Fruit fly (Drosophila melanogaster) whole organism, embryonic: ENCODE data around the gene CtsF.
A peak's percentile ranks its signal among the peaks of the same experiment; 100 is the strongest.

ENCODE experiments used
- Ada2b ChIP-seq: fragments of 200-800 bp; sonication (Bioruptor generic); IDR thresholded peaks from 2 replicates; pipeline ENCODE4 v1.3.6; 2022; ENCODE audit warnings: missing biosample characterization, missing genetic modification characterization
- Bteb2 ChIP-seq: fragments of 200-800 bp; sonication (Bioruptor generic); optimal IDR thresholded peaks from 2 replicates; lab custom pipeline; 2016; ENCODE audit warnings: missing biosample characterization, missing genetic modification characterization
- CG10543 ChIP-seq: fragments of 200-800 bp; sonication (Bioruptor generic); optimal IDR thresholded peaks from 3 replicates; lab custom pipeline; 2017; ENCODE audit warnings: missing biosample characterization, mild to moderate bottlenecking, missing genetic modification characterization, moderate library complexity
- CG11723 ChIP-seq: fragments of 200-800 bp; sonication (Bioruptor generic); optimal IDR thresholded peaks from 2 replicates; lab custom pipeline; 2017; ENCODE audit warnings: missing biosample characterization, mild to moderate bottlenecking, missing genetic modification characterization
- CG12219 ChIP-seq: fragments of 200-800 bp; sonication (Bioruptor generic); optimal IDR thresholded peaks from 3 replicates; lab custom pipeline; 2018; ENCODE audit warnings: missing biosample characterization, mild to moderate bottlenecking, missing genetic modification characterization
- CG13775 ChIP-seq: fragments of 200-800 bp; sonication (Bioruptor generic); optimal IDR thresholded peaks from 3 replicates; lab custom pipeline; 2017; ENCODE audit warnings: missing biosample characterization, mild to moderate bottlenecking, missing genetic modification characterization
- CG16779 ChIP-seq: fragments of 200-800 bp; sonication (Bioruptor generic); IDR thresholded peaks from 2 replicates; pipeline ENCODE4 v1.3.6; 2022; ENCODE audit warnings: missing biosample characterization, missing genetic modification characterization
- CG17829 ChIP-seq: fragments of 200-800 bp; optimal IDR thresholded peaks from 2 replicates; lab custom pipeline; 2019; ENCODE audit warnings: missing biosample characterization, mild to moderate bottlenecking, missing genetic modification characterization, moderate library complexity
- CG2889 ChIP-seq: fragments of 200-800 bp; sonication (Bioruptor generic); IDR thresholded peaks from 3 replicates; pipeline ENCODE4 v1.3.6; 2022; ENCODE audit warnings: missing biosample characterization, missing genetic modification characterization
- CG4360 ChIP-seq: fragments of 200-800 bp; sonication (Bioruptor generic); IDR thresholded peaks from 2 replicates; pipeline ENCODE4 v1.3.6; 2022; ENCODE audit warnings: missing biosample characterization, missing genetic modification characterization
- CG6175 ChIP-seq: fragments of 200-800 bp; sonication (Bioruptor generic); IDR thresholded peaks from 3 replicates; pipeline ENCODE4 v1.3.6; 2022; ENCODE audit warnings: missing biosample characterization, missing genetic modification characterization
- CG6689 ChIP-seq: fragments of 200-800 bp; sonication (Bioruptor generic); IDR thresholded peaks from 2 replicates; pipeline ENCODE4 v1.3.6; 2022; ENCODE audit warnings: missing biosample characterization, missing genetic modification characterization
- CG7745 ChIP-seq: fragments of 200-800 bp; sonication (Bioruptor generic); optimal IDR thresholded peaks from 2 replicates; lab custom pipeline; 2018; ENCODE audit warnings: missing biosample characterization, mild to moderate bottlenecking, missing genetic modification characterization, moderate library complexity
- CG7786 ChIP-seq: fragments of 200-800 bp; sonication (Bioruptor generic); optimal IDR thresholded peaks from 2 replicates; lab custom pipeline; 2016; ENCODE audit warnings: missing biosample characterization, missing genetic modification characterization
- CG8359 ChIP-seq: fragments of 200-800 bp; sonication (Bioruptor generic); optimal IDR thresholded peaks from 2 replicates; lab custom pipeline; 2017; ENCODE audit warnings: missing biosample characterization, mild to moderate bottlenecking, missing genetic modification characterization, borderline replicate concordance
- CG8924 ChIP-seq: fragments of 200-800 bp; optimal IDR thresholded peaks from 3 replicates; lab custom pipeline; 2019; ENCODE audit warnings: missing biosample characterization, mild to moderate bottlenecking, missing genetic modification characterization, moderate library complexity
- CG9797 ChIP-seq: fragments of 200-800 bp; sonication (Bioruptor generic); optimal IDR thresholded peaks from 3 replicates; lab custom pipeline; 2018; ENCODE audit warnings: missing biosample characterization, mild to moderate bottlenecking, missing genetic modification characterization
- CG9932 ChIP-seq: fragments of 200-800 bp; sonication (Bioruptor generic); IDR thresholded peaks from 2 replicates; pipeline ENCODE4 v1.3.6; 2022; ENCODE audit warnings: missing biosample characterization, missing genetic modification characterization
- Dbx ChIP-seq: fragments of 200-800 bp; sonication (Bioruptor generic); IDR thresholded peaks from 3 replicates; pipeline ENCODE4 v1.3.6; 2022; ENCODE audit warnings: missing biosample characterization, missing genetic modification characterization
- Eip74EF ChIP-seq, 2 experiments: fragments of 200-800 bp in 1 of 2; fragments of >200 bp in 1 of 2; sonication (Bioruptor generic) in 1 of 2; optimal IDR thresholded peaks; 2 replicates each; lab custom pipeline; 2017 to 2019; ENCODE audit warnings: missing biosample characterization in 2 of 2, missing genetic modification characterization in 2 of 2, mild to moderate bottlenecking in 1 of 2, moderate library complexity in 1 of 2
- Fer1 ChIP-seq: fragments of 200-800 bp; sonication (Bioruptor generic); optimal IDR thresholded peaks from 2 replicates; lab custom pipeline; 2017; ENCODE audit warnings: missing biosample characterization, mild to moderate bottlenecking, missing genetic modification characterization
- H15 ChIP-seq: fragments of 200-800 bp; sonication (Bioruptor generic); IDR thresholded peaks from 3 replicates; pipeline ENCODE4 v1.3.6; 2022; ENCODE audit warnings: missing biosample characterization, missing genetic modification characterization
- HHEX ChIP-seq: fragments of 200-800 bp; sonication (Bioruptor generic); optimal IDR thresholded peaks from 3 replicates; lab custom pipeline; 2017; ENCODE audit warnings: missing biosample characterization, mild to moderate bottlenecking, missing genetic modification characterization, missing genetic modification reagents
- Kr ChIP-seq: fragments of 200-800 bp; sonication (Bioruptor generic); optimal IDR thresholded peaks from 2 replicates; lab custom pipeline; 2017; ENCODE audit warnings: missing biosample characterization, mild to moderate bottlenecking, missing genetic modification characterization
- Meics ChIP-seq: fragments of 200-800 bp; sonication (Bioruptor generic); optimal IDR thresholded peaks from 2 replicates; lab custom pipeline; 2017; ENCODE audit warnings: missing biosample characterization, mild to moderate bottlenecking, missing genetic modification characterization
- Nf-YA ChIP-seq: fragments of 200-800 bp; sonication (Bioruptor generic); IDR thresholded peaks from 2 replicates; pipeline ENCODE4 v1.3.6; 2022; ENCODE audit warnings: missing biosample characterization, missing genetic modification characterization
- Rfx ChIP-seq: fragments of 200-800 bp; sonication (Bioruptor generic); IDR thresholded peaks from 2 replicates; pipeline ENCODE4 v1.3.6; 2022; ENCODE audit warnings: missing biosample characterization, missing genetic modification characterization
- Six4 ChIP-seq: fragments of 200-800 bp; sonication (Bioruptor generic); optimal IDR thresholded peaks from 2 replicates; lab custom pipeline; 2016; ENCODE audit warnings: missing biosample characterization, missing genetic modification characterization
- Ssrp ChIP-seq: fragments of 200-800 bp; sonication (Bioruptor generic); optimal IDR thresholded peaks from 2 replicates; lab custom pipeline; 2018; ENCODE audit warnings: missing biosample characterization, mild to moderate bottlenecking, missing genetic modification characterization, moderate library complexity
- Taf1 ChIP-seq: fragments of 200-800 bp; sonication (Bioruptor generic); IDR thresholded peaks from 2 replicates; pipeline ENCODE4 v1.3.6; 2022; ENCODE audit warnings: missing biosample characterization, missing genetic modification characterization
- Xbp1 ChIP-seq: fragments of 200-800 bp; sonication (Bioruptor generic); optimal IDR thresholded peaks from 3 replicates; lab custom pipeline; 2016; ENCODE audit warnings: missing biosample characterization, mild to moderate bottlenecking, missing genetic modification characterization
- ab ChIP-seq: fragments of 200-800 bp; sonication (Bioruptor generic); optimal IDR thresholded peaks from 2 replicates; lab custom pipeline; 2016; ENCODE audit warnings: missing biosample characterization, missing genetic modification characterization
- ara ChIP-seq: fragments of 200-800 bp; sonication (Bioruptor generic); IDR thresholded peaks from 2 replicates; pipeline ENCODE4 v1.3.6; 2022; ENCODE audit warnings: missing biosample characterization, missing genetic modification characterization
- chm ChIP-seq: fragments of 200-800 bp; sonication (Bioruptor generic); IDR thresholded peaks from 2 replicates; pipeline ENCODE4 v1.3.6; 2022; ENCODE audit warnings: missing biosample characterization, missing genetic modification characterization
- fd64A ChIP-seq: fragments of 200-800 bp; sonication (Bioruptor generic); optimal IDR thresholded peaks from 3 replicates; lab custom pipeline; 2018; ENCODE audit warnings: missing biosample characterization, mild to moderate bottlenecking, missing genetic modification characterization
- gsb ChIP-seq: fragments of 200-800 bp; sonication (Bioruptor generic); IDR thresholded peaks from 2 replicates; pipeline ENCODE4 v1.3.6; 2022; ENCODE audit warnings: missing biosample characterization, missing genetic modification characterization
- ind ChIP-seq: fragments of 200-800 bp; sonication (Bioruptor generic); optimal IDR thresholded peaks from 3 replicates; lab custom pipeline; 2016; ENCODE audit warnings: missing biosample characterization, missing genetic modification characterization
- lola ChIP-seq, 3 experiments: fragments of >200 bp in 2 of 3; fragments of 200-800 bp in 1 of 3; sonication (Bioruptor generic) in 1 of 3; optimal IDR thresholded peaks; 2 replicates each; lab custom pipeline; 2017 to 2019; ENCODE audit warnings: missing biosample characterization in 3 of 3, missing genetic modification characterization in 3 of 3, mild to moderate bottlenecking in 1 of 3, moderate library complexity in 1 of 3
- nerfin-2 ChIP-seq: fragments of 200-800 bp; sonication (Bioruptor generic); IDR thresholded peaks from 2 replicates; pipeline ENCODE4 v1.3.6; 2022; ENCODE audit warnings: missing biosample characterization, missing genetic modification characterization; ENCODE audit not compliant: partially characterized antibody
- p53 ChIP-seq: fragments of 200-800 bp; sonication (Bioruptor generic); optimal IDR thresholded peaks from 2 replicates; lab custom pipeline; 2016; ENCODE audit warnings: missing biosample characterization, missing genetic modification characterization
- phol ChIP-seq: fragments of 200-800 bp; sonication (Bioruptor generic); optimal IDR thresholded peaks from 3 replicates; lab custom pipeline; 2018; ENCODE audit warnings: missing biosample characterization, mild to moderate bottlenecking, missing genetic modification characterization, moderate library complexity
- pros ChIP-seq: fragments of 200-800 bp; sonication (Bioruptor generic); optimal IDR thresholded peaks from 3 replicates; lab custom pipeline; 2019; ENCODE audit warnings: missing biosample characterization, mild to moderate bottlenecking, missing genetic modification characterization, moderate library complexity
- pum ChIP-seq: fragments of 200-800 bp; sonication (Bioruptor generic); optimal IDR thresholded peaks from 2 replicates; lab custom pipeline; 2016; ENCODE audit warnings: missing biosample characterization, missing genetic modification characterization
- sd ChIP-seq: fragments of 200-800 bp; sonication (Bioruptor generic); optimal IDR thresholded peaks from 3 replicates; lab custom pipeline; 2018; ENCODE audit warnings: missing biosample characterization, mild to moderate bottlenecking, missing genetic modification characterization, moderate library complexity
- sens ChIP-seq: fragments of 200-800 bp; sonication (Bioruptor generic); peaks from one replicate; lab custom pipeline; 2016; ENCODE audit warnings: missing biosample characterization, missing genetic modification characterization
- sisA ChIP-seq: fragments of 200-800 bp; sonication (Bioruptor generic); IDR thresholded peaks from 2 replicates; pipeline ENCODE4 v1.3.6; 2022; ENCODE audit warnings: missing biosample characterization, missing genetic modification characterization
- slou ChIP-seq: fragments of 200-800 bp; sonication (Bioruptor generic); optimal IDR thresholded peaks from 3 replicates; lab custom pipeline; 2016; ENCODE audit warnings: missing biosample characterization, missing genetic modification characterization
- stwl ChIP-seq: fragments of 200-800 bp; sonication (Bioruptor generic); optimal IDR thresholded peaks from 3 replicates; lab custom pipeline; 2018; ENCODE audit warnings: missing biosample characterization, mild to moderate bottlenecking, missing genetic modification characterization, moderate library complexity
- tll ChIP-seq, 2 experiments: fragments of 200-800 bp in 1 of 2; fragments of >200 bp in 1 of 2; sonication (Bioruptor generic) in 1 of 2; optimal IDR thresholded peaks; 2 replicates each; lab custom pipeline; 2017 to 2019; ENCODE audit warnings: missing biosample characterization in 2 of 2, missing genetic modification characterization in 2 of 2, mild to moderate bottlenecking in 1 of 2, moderate library complexity in 1 of 2

Gene CtsF

dm6 chr3R:5283360-5283963 lies 31.9 kb upstream of the CtsF start (continued):
- peak; percentile 74 for TF ChIP-seq Ada2b (GFP tag; lab: Robert Waterston, UW)
- peak; percentile 91 for TF ChIP-seq pum
- TF ChIP-seq sisA, result peak; percentile 82
- peak; percentile 87 for TF ChIP-seq Six4 (GFP tag; lab: Kevin White, UChicago)
- TF ChIP-seq sens (GFP tag; lab: Kevin White, UChicago), result peak; percentile 98
- peak; percentile 81 for TF ChIP-seq p53 (GFP tag; lab: Kevin White, UChicago)
- TF ChIP-seq ind (GFP tag; lab: Kevin White, UChicago), result peak; percentile 91
- TF ChIP-seq CG7745 (tag; lab: Kevin White, UChicago), result no peak
- TF ChIP-seq CG9797 (GFP tag; lab: Kevin White, UChicago), result no peak
- TF ChIP-seq sd (tag; lab: Kevin White, UChicago), result peak; percentile 85
- TF ChIP-seq CG17829 (tag; lab: Kevin White, UChicago), result peak; percentile 92
- peak; percentile 95 for TF ChIP-seq Meics (GFP tag; lab: Kevin White, UChicago)
- peak; percentile 93 for TF ChIP-seq HHEX (GFP tag; lab: Kevin White, UChicago)
- peak; percentile 90 for TF ChIP-seq CG12219 (GFP tag; lab: Kevin White, UChicago)
- peak; percentile 90 for TF ChIP-seq CG7786 (GFP tag; lab: Kevin White, UChicago)
- peak; percentile 92 for TF ChIP-seq Rfx (GFP tag; lab: Robert Waterston, UW)
- TF ChIP-seq Nf-YA, result no peak
- TF ChIP-seq ara (GFP tag; lab: Robert Waterston, UW), result peak; percentile 68
- TF ChIP-seq slou, result peak; percentile 77
- TF ChIP-seq Bteb2 (GFP tag; lab: Kevin White, UChicago), result peak; percentile 91
- peak; percentile 69 for TF ChIP-seq ab (GFP tag; lab: Kevin White, UChicago)
- TF ChIP-seq fd64A, result peak; percentile 80
- peak; percentile 90 for TF ChIP-seq CG13775 (GFP tag; lab: Kevin White, UChicago)
- TF ChIP-seq tll (GFP tag; optimal IDR thresholded peaks at IDR 0.05; lab: Kevin White, UChicago), result no peak
- no peak for TF ChIP-seq Kr
- TF ChIP-seq CG2889 (GFP tag; lab: Robert Waterston, UW), result peak; percentile 62
- peak; percentile 75; the same call in 2 of the 3 replicates for TF ChIP-seq H15
- peak; percentile 88 for TF ChIP-seq CG9932
- peak in 1 of 3 experiments; percentile 76 for TF ChIP-seq lola (GFP tag; optimal IDR thresholded peaks at IDR 0.05; lab: Kevin White, UChicago)
- peak; percentile 71; the same call in 1 of the 2 replicates for TF ChIP-seq Taf1
- TF ChIP-seq gsb (GFP tag; lab: Robert Waterston, UW), result peak; percentile 83
- TF ChIP-seq Ssrp (tag; lab: Kevin White, UChicago), result peak; percentile 91
- TF ChIP-seq CG6689 (GFP tag; lab: Robert Waterston, UW), result peak; percentile 87
- peak; percentile 82 for TF ChIP-seq CG8359
- TF ChIP-seq CG16779 (GFP tag; lab: Robert Waterston, UW), result peak; percentile 73; the same call in 1 of the 2 replicates
- peak; percentile 91 for TF ChIP-seq phol (tag; lab: Kevin White, UChicago)
- peak; percentile 95 for TF ChIP-seq Fer1 (GFP tag; lab: Kevin White, UChicago)
- peak; percentile 31 for TF ChIP-seq pros (GFP tag; lab: Kevin White, UChicago)
- TF ChIP-seq CG11723, result peak; percentile 86
- TF ChIP-seq stwl (tag; lab: Kevin White, UChicago), result no peak
- TF ChIP-seq nerfin-2 (GFP tag; lab: Robert Waterston, UW), result no peak
- TF ChIP-seq CG8924 (tag; lab: Kevin White, UChicago), result peak; percentile 95
- TF ChIP-seq CG10543 (GFP tag; lab: Kevin White, UChicago), result peak; percentile 97
- peak; percentile 93 for TF ChIP-seq Xbp1 (GFP tag; lab: Kevin White, UChicago)
- TF ChIP-seq Eip74EF (GFP tag; optimal IDR thresholded peaks at IDR 0.05; lab: Kevin White, UChicago), result peak in 1 of 2 experiments; percentile 89
- 0 out of 2 replicates have a peak, but pooled peaks have one; percentile 21 for TF ChIP-seq CG4360 (GFP tag; lab: Robert Waterston, UW)
- peak; percentile 89 for TF ChIP-seq CG6175
- peak; percentile 85 for TF ChIP-seq Dbx
- TF ChIP-seq chm (GFP tag; lab: Robert Waterston, UW), result peak; percentile 72
